Fruit fly (Drosophila melanogaster) whole organism, embryonic: ENCODE measurements around the gene rut.

Experiments used
- Asciz ChIP-seq: fragments of 200-800 bp; sonication (Bioruptor generic); optimal IDR thresholded peaks from 2 replicates; lab custom pipeline; 2017; ENCODE audit warnings: missing biosample characterization, mild to moderate bottlenecking, missing genetic modification characterization, missing genetic modification reagents
- Atf6 ChIP-seq: fragments of 200-800 bp; sonication (Bioruptor generic); IDR thresholded peaks from 2 replicates; pipeline ENCODE4 v1.3.6; 2022; ENCODE audit warnings: missing biosample characterization, missing genetic modification characterization
- Blimp-1 ChIP-seq: fragments of 200-800 bp; sonication (Bioruptor generic); optimal IDR thresholded peaks from 3 replicates; lab custom pipeline; 2018; ENCODE audit warnings: missing biosample characterization, missing genetic modification characterization, mild to moderate bottlenecking, moderate library complexity, missing genetic modification reagents
- CG10431 ChIP-seq: fragments of 200-800 bp; sonication (Bioruptor generic); optimal IDR thresholded peaks from 3 replicates; lab custom pipeline; 2018; ENCODE audit warnings: missing biosample characterization, mild to moderate bottlenecking, missing genetic modification characterization
- CG10979 ChIP-seq: fragments of 200-800 bp; sonication (Bioruptor generic); optimal IDR thresholded peaks from 2 replicates; lab custom pipeline; 2018; ENCODE audit warnings: missing biosample characterization, mild to moderate bottlenecking, missing genetic modification characterization, moderate library complexity
- CG11504 ChIP-seq: fragments of 200-800 bp; sonication (Bioruptor generic); optimal IDR thresholded peaks from 3 replicates; lab custom pipeline; 2019; ENCODE audit warnings: missing biosample characterization, mild to moderate bottlenecking, missing genetic modification characterization, moderate library complexity
- CG17186 ChIP-seq: fragments of 200-800 bp; sonication (Bioruptor generic); optimal IDR thresholded peaks from 3 replicates; lab custom pipeline; 2017; ENCODE audit warnings: missing biosample characterization, missing genetic modification reagents, missing genetic modification characterization
- CG17328 ChIP-seq: fragments of 200-800 bp; sonication (Bioruptor generic); IDR thresholded peaks from 2 replicates; pipeline ENCODE4 v1.3.6; 2022; ENCODE audit warnings: missing biosample characterization, missing genetic modification characterization
- CG17359 ChIP-seq: fragments of 200-800 bp; sonication (Bioruptor generic); optimal IDR thresholded peaks from 3 replicates; lab custom pipeline; 2018; ENCODE audit warnings: missing biosample characterization, mild to moderate bottlenecking, missing genetic modification characterization, moderate library complexity
- CG2120 ChIP-seq: fragments of 200-800 bp; sonication (Bioruptor generic); optimal IDR thresholded peaks from 3 replicates; lab custom pipeline; 2016; ENCODE audit warnings: missing biosample characterization, missing genetic modification characterization
- CG2678 ChIP-seq: fragments of 200-800 bp; sonication (Bioruptor generic); optimal IDR thresholded peaks from 3 replicates; lab custom pipeline; 2019; ENCODE audit warnings: missing biosample characterization, mild to moderate bottlenecking, missing genetic modification characterization, moderate library complexity
- CG32532 ChIP-seq: fragments of 200-800 bp; sonication (Bioruptor generic); IDR thresholded peaks from 2 replicates; pipeline ENCODE4 v1.3.6; 2022; ENCODE audit warnings: missing biosample characterization, missing genetic modification characterization
- CG3847 ChIP-seq: fragments of 200-800 bp; sonication (Bioruptor generic); IDR thresholded peaks from 2 replicates; pipeline ENCODE4 v1.3.6; 2022; ENCODE audit warnings: missing biosample characterization, missing genetic modification characterization
- CG4282 ChIP-seq: fragments of 200-800 bp; sonication (Bioruptor generic); optimal IDR thresholded peaks from 2 replicates; lab custom pipeline; 2016; ENCODE audit warnings: missing biosample characterization, missing genetic modification characterization
- CG4360 ChIP-seq: fragments of 200-800 bp; sonication (Bioruptor generic); IDR thresholded peaks from 2 replicates; pipeline ENCODE4 v1.3.6; 2022; ENCODE audit warnings: missing biosample characterization, missing genetic modification characterization
- CG6683 ChIP-seq: fragments of 200-800 bp; sonication (Bioruptor generic); optimal IDR thresholded peaks from 2 replicates; lab custom pipeline; 2017; ENCODE audit warnings: missing biosample characterization, mild to moderate bottlenecking, missing genetic modification characterization, missing genetic modification reagents
- CG8944 ChIP-seq: fragments of 200-800 bp; sonication (Bioruptor generic); optimal IDR thresholded peaks from 3 replicates; lab custom pipeline; 2016; ENCODE audit warnings: missing biosample characterization, missing genetic modification characterization
- Dip2 ChIP-seq: fragments of 200-800 bp; sonication (Bioruptor generic); IDR thresholded peaks from 2 replicates; pipeline ENCODE4 v1.3.6; 2022; ENCODE audit warnings: missing biosample characterization, missing genetic modification characterization
- Drgx ChIP-seq: fragments of 200-800 bp; sonication (Bioruptor generic); IDR thresholded peaks from 2 replicates; pipeline ENCODE4 v1.3.6; 2022; ENCODE audit warnings: missing biosample characterization, missing genetic modification characterization
- H15 ChIP-seq: fragments of 200-800 bp; sonication (Bioruptor generic); IDR thresholded peaks from 3 replicates; pipeline ENCODE4 v1.3.6; 2022; ENCODE audit warnings: missing biosample characterization, missing genetic modification characterization
- HLH3B ChIP-seq: fragments of 200-800 bp; sonication (Bioruptor generic); IDR thresholded peaks from 2 replicates; pipeline ENCODE4 v1.3.6; 2022; ENCODE audit warnings: missing biosample characterization, missing genetic modification characterization
- Hand ChIP-seq: fragments of 200-800 bp; sonication (Bioruptor generic); optimal IDR thresholded peaks from 2 replicates; lab custom pipeline; 2017; ENCODE audit warnings: mild to moderate bottlenecking, missing biosample characterization, missing genetic modification reagents, missing genetic modification characterization
- Hr3 ChIP-seq: fragments of 200-800 bp; sonication (Bioruptor generic); optimal IDR thresholded peaks from 3 replicates; lab custom pipeline; 2016; ENCODE audit warnings: missing biosample characterization, missing genetic modification characterization
- Hr51 ChIP-seq, 2 experiments: fragments of 200-800 bp; sonication (Bioruptor generic); optimal IDR thresholded peaks; 2 replicates in 1 of 2; 3 replicates in 1 of 2; lab custom pipeline; 2016 to 2018; ENCODE audit warnings: missing biosample characterization in 2 of 2, missing genetic modification characterization in 2 of 2, mild to moderate bottlenecking in 1 of 2, moderate library complexity in 1 of 2
- Lhr ChIP-seq: fragments of 200-800 bp; sonication (Bioruptor generic); optimal IDR thresholded peaks from 3 replicates; lab custom pipeline; 2017; ENCODE audit warnings: mild to moderate bottlenecking, missing biosample characterization, missing genetic modification reagents, missing genetic modification characterization
- MBD-R2 ChIP-seq: fragments of 200-800 bp; sonication (Bioruptor generic); IDR thresholded peaks from 2 replicates; pipeline ENCODE4 v1.3.6; 2022; ENCODE audit warnings: missing biosample characterization, missing genetic modification characterization
- Oli ChIP-seq: fragments of 200-800 bp; sonication (Bioruptor generic); optimal IDR thresholded peaks from 2 replicates; lab custom pipeline; 2018; ENCODE audit warnings: missing biosample characterization, mild to moderate bottlenecking, missing genetic modification characterization, moderate library complexity
- Spps ChIP-seq: fragments of 200-800 bp; sonication (Bioruptor generic); optimal IDR thresholded peaks from 2 replicates; lab custom pipeline; 2018; ENCODE audit warnings: missing biosample characterization, mild to moderate bottlenecking, missing genetic modification characterization
- Vsx1 ChIP-seq: fragments of 200-800 bp; sonication (Bioruptor generic); optimal IDR thresholded peaks from 2 replicates; lab custom pipeline; 2017; ENCODE audit warnings: missing biosample characterization, mild to moderate bottlenecking, missing genetic modification characterization, missing genetic modification reagents
- Xrp1 ChIP-seq: fragments of 200-800 bp; sonication (Bioruptor generic); IDR thresholded peaks from 2 replicates; pipeline ENCODE4 v1.3.6; 2022; ENCODE audit warnings: missing biosample characterization, missing genetic modification characterization
- az2 ChIP-seq: fragments of 200-800 bp; sonication (Bioruptor generic); optimal IDR thresholded peaks from 3 replicates; lab custom pipeline; 2016; ENCODE audit warnings: missing biosample characterization, missing genetic modification characterization
- bigmax ChIP-seq: fragments of 200-800 bp; sonication (Bioruptor generic); optimal IDR thresholded peaks from 2 replicates; lab custom pipeline; 2018; ENCODE audit warnings: missing biosample characterization, mild to moderate bottlenecking, missing genetic modification characterization
- cato ChIP-seq: fragments of 200-800 bp; sonication (Bioruptor generic); optimal IDR thresholded peaks from 2 replicates; lab custom pipeline; 2016; ENCODE audit warnings: missing biosample characterization, missing genetic modification characterization, borderline replicate concordance
- dmrt99B ChIP-seq: fragments of 200-800 bp; sonication (Bioruptor generic); optimal IDR thresholded peaks from 2 replicates; lab custom pipeline; 2018; ENCODE audit warnings: missing biosample characterization, mild to moderate bottlenecking, missing genetic modification characterization, moderate library complexity
- dysf ChIP-seq: fragments of 200-800 bp; sonication (Bioruptor generic); IDR thresholded peaks from 3 replicates; pipeline ENCODE4 v1.3.6; 2022; ENCODE audit warnings: missing biosample characterization, missing genetic modification characterization
- esg ChIP-seq: fragments of 200-800 bp; sonication (Bioruptor generic); conservative IDR thresholded peaks from 2 replicates; pipeline ENCODE4 v1.3.6; 2022; ENCODE audit warnings: missing biosample characterization, missing genetic modification characterization
- gfzf ChIP-seq: fragments of 200-800 bp; sonication (Bioruptor generic); optimal IDR thresholded peaks from 2 replicates; lab custom pipeline; 2016; ENCODE audit warnings: missing biosample characterization, mild to moderate bottlenecking, missing genetic modification characterization, moderate library complexity
- gro ChIP-seq: fragments of 200-800 bp; sonication (Bioruptor generic); optimal IDR thresholded peaks from 2 replicates; lab custom pipeline; 2016; ENCODE audit warnings: missing biosample characterization, missing genetic modification characterization
- h ChIP-seq: fragments of >200 bp; optimal IDR thresholded peaks from 2 replicates; lab custom pipeline; 2017
- hkb ChIP-seq, 2 experiments: fragments of 200-800 bp in 1 of 2; fragments of >200 bp in 1 of 2; sonication (Bioruptor generic) in 1 of 2; IDR thresholded peaks in 1 of 2; optimal IDR thresholded peaks in 1 of 2; 2 replicates each; pipeline versions ENCODE4 v1.3.6 to Lab custom; 2017 to 2022; ENCODE audit warnings: missing biosample characterization in 1 of 2, missing genetic modification characterization in 1 of 2
- jigr1 ChIP-seq: fragments of 200-800 bp; sonication (Bioruptor generic); IDR thresholded peaks from 3 replicates; pipeline ENCODE4 v1.3.6; 2022; ENCODE audit warnings: missing biosample characterization, missing genetic modification characterization
- klu ChIP-seq: fragments of 200-800 bp; sonication (Bioruptor generic); IDR thresholded peaks from 2 replicates; pipeline ENCODE4 v1.3.6; 2022; ENCODE audit warnings: missing biosample characterization, missing genetic modification characterization
- mam ChIP-seq: fragments of 200-800 bp; sonication (Bioruptor generic); optimal IDR thresholded peaks from 3 replicates; lab custom pipeline; 2016; ENCODE audit warnings: missing biosample characterization, missing genetic modification characterization
- nmo ChIP-seq: fragments of 200-800 bp; sonication (Bioruptor generic); optimal IDR thresholded peaks from 2 replicates; lab custom pipeline; 2018; ENCODE audit warnings: missing biosample characterization, mild to moderate bottlenecking, missing genetic modification characterization, moderate library complexity
- ranshi ChIP-seq: fragments of 200-800 bp; sonication (Bioruptor generic); IDR thresholded peaks from 2 replicates; pipeline ENCODE4 v1.3.6; 2022; ENCODE audit warnings: missing biosample characterization, missing genetic modification characterization
- row ChIP-seq: fragments of 200-800 bp; sonication (Bioruptor generic); IDR thresholded peaks from 3 replicates; pipeline ENCODE4 v1.3.6; 2022; ENCODE audit warnings: missing biosample characterization, missing genetic modification characterization
- sima ChIP-seq: fragments of 200-800 bp; sonication (Bioruptor generic); optimal IDR thresholded peaks from 2 replicates; lab custom pipeline; 2016; ENCODE audit warnings: missing biosample characterization, missing genetic modification characterization
- slbo ChIP-seq: fragments of 200-800 bp; sonication (Bioruptor generic); IDR thresholded peaks from 2 replicates; pipeline ENCODE4 v1.3.6; 2022; ENCODE audit warnings: missing biosample characterization, missing genetic modification characterization
- tio ChIP-seq: fragments of 200-800 bp; sonication (Bioruptor generic); optimal IDR thresholded peaks from 2 replicates; lab custom pipeline; 2017; ENCODE audit warnings: missing biosample characterization, missing genetic modification characterization, inconsistent platforms
- wdn ChIP-seq: fragments of 200-800 bp; sonication (Bioruptor generic); IDR thresholded peaks from 2 replicates; pipeline ENCODE4 v1.3.6; 2022; ENCODE audit warnings: missing biosample characterization, missing genetic modification characterization
- zfh1 ChIP-seq: fragments of 200-800 bp; sonication (Bioruptor generic); IDR thresholded peaks from 3 replicates; pipeline ENCODE4 v1.3.6; 2022; ENCODE audit warnings: missing biosample characterization, missing genetic modification characterization

Gene rut

DNA sequence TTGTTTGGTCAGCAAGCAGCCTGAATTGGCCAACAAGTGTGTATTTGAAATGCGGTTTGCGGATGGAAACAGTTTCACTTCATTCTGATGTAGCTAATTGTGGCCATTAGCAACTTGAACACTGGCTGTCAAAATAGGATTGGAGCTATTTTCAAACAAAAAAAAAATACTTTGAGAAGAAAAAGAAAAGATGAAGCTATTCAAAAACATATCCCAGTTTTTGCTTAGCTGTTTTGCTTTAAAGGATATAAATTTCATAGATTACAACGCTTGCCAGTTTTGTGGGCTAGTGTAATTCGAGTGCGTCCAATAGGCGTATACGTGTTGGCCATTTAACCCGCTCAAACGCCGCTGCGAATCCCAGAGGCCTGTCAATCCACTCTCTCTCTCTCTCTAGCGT, 13.6 kb downstream of the rut start (continued):
- no peak for TF ChIP-seq Hr3 (GFP tag; lab: Kevin White, UChicago)
- TF ChIP-seq Hr51 (GFP tag; optimal IDR thresholded peaks at IDR 0.05; lab: Kevin White, UChicago): peak in 1 of 2 experiments; percentile 23
- no peak for TF ChIP-seq klu (GFP tag; lab: Robert Waterston, UW)
- TF ChIP-seq hkb (optimal IDR thresholded peaks at IDR 0.05; lab: Kevin White, UChicago): no peak
- TF ChIP-seq hkb (GFP tag; IDR thresholded peaks at IDR 0.05; lab: Robert Waterston, UW): peak; percentile 56; the same call in 1 of the 2 replicates
- TF ChIP-seq CG17186 (GFP tag; lab: Kevin White, UChicago): no peak
- TF ChIP-seq MBD-R2: peak; percentile 18; the same call in 1 of the 2 replicates
- TF ChIP-seq Oli (tag; lab: Kevin White, UChicago): peak; percentile 4
- TF ChIP-seq CG2678 (tag; lab: Kevin White, UChicago): peak; percentile 24
- peak; percentile 54 for TF ChIP-seq slbo (GFP tag; lab: Robert Waterston, UW)
- TF ChIP-seq CG11504: peak; percentile 17
- TF ChIP-seq CG2120 (GFP tag; lab: Kevin White, UChicago): peak; percentile 12
- peak; percentile 11; the same call in 1 of the 2 replicates for TF ChIP-seq esg (GFP tag; lab: Robert Waterston, UW)
- TF ChIP-seq CG17328 (GFP tag; lab: Robert Waterston, UW): 0 out of 2 replicates have a peak, but pooled peaks have one; percentile 19
- TF ChIP-seq CG17359 (tag; lab: Kevin White, UChicago): no peak
- TF ChIP-seq az2 (GFP tag; lab: Kevin White, UChicago): peak; percentile 1
- peak; percentile 78 for TF ChIP-seq Drgx (GFP tag; lab: Robert Waterston, UW)
- TF ChIP-seq CG32532 (GFP tag; lab: Robert Waterston, UW): peak; percentile 18; the same call in 1 of the 2 replicates
- no peak for TF ChIP-seq Vsx1 (GFP tag; lab: Kevin White, UChicago)
- no peak for TF ChIP-seq cato (GFP tag; lab: Kevin White, UChicago)
- peak; percentile 12; the same call in 1 of the 2 replicates for TF ChIP-seq wdn (GFP tag; lab: Robert Waterston, UW)
- 0 out of 3 replicates have a peak, but pooled peaks have one; percentile 36 for TF ChIP-seq zfh1
- TF ChIP-seq Spps (tag; lab: Kevin White, UChicago): no peak
- no peak for TF ChIP-seq gro (GFP tag; lab: Kevin White, UChicago)
- TF ChIP-seq CG4282 (GFP tag; lab: Kevin White, UChicago): no peak
- TF ChIP-seq ranshi (GFP tag; lab: Robert Waterston, UW): 0 out of 2 replicates have a peak, but pooled peaks have one; percentile 20
- peak; percentile 27; the same call in 1 of the 3 replicates for TF ChIP-seq dysf
- no peak for TF ChIP-seq Lhr (GFP tag; lab: Kevin White, UChicago)
- peak; percentile 50; the same call in 2 of the 3 replicates for TF ChIP-seq row (GFP tag; lab: Robert Waterston, UW)
- TF ChIP-seq Asciz (GFP tag; lab: Kevin White, UChicago): no peak
- TF ChIP-seq CG3847 (GFP tag; lab: Robert Waterston, UW): 0 out of 2 replicates have a peak, but pooled peaks have one; percentile 25
- 0 out of 2 replicates have a peak, but pooled peaks have one; percentile 13 for TF ChIP-seq HLH3B
- TF ChIP-seq Atf6 (GFP tag; lab: Robert Waterston, UW): 0 out of 2 replicates have a peak, but pooled peaks have one; percentile 13
- no peak for TF ChIP-seq Dip2 (GFP tag; lab: Robert Waterston, UW)
- TF ChIP-seq tio (GFP tag; lab: Kevin White, UChicago): peak; percentile 12
- TF ChIP-seq dmrt99B (tag; lab: Kevin White, UChicago): peak; percentile 1

DNA sequence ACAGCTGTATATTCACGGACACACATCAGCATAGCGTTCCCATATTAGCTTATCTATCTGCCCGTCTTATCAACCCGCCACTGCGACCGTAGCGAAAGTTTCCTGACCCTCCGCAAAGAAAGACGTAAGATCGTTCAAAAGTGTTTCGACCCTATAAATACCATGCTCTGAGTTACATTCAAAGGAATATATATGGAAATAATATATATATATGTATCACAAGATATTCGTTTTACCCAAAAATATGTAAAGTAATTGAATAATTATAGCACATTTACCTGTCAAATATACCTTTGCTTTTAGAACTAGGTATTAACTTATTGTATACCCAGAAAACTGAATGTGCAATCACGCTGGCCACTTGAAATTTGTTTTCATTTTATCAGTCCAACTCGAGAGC, 15.4 kb downstream of the rut start:
- TF ChIP-seq gfzf (GFP tag; lab: Kevin White, UChicago): no peak
- no peak for TF ChIP-seq h
- no peak for TF ChIP-seq CG6683 (GFP tag; lab: Kevin White, UChicago)
- TF ChIP-seq bigmax (GFP tag; lab: Kevin White, UChicago): no peak
- no peak for TF ChIP-seq az2 (GFP tag; lab: Kevin White, UChicago)
- TF ChIP-seq mam (GFP tag; lab: Kevin White, UChicago): no peak
- no peak for TF ChIP-seq H15
- TF ChIP-seq sima: no peak
- TF ChIP-seq CG8944: no peak
- TF ChIP-seq CG10979: peak; percentile 15
- TF ChIP-seq CG10431 (GFP tag; lab: Kevin White, UChicago): no peak
- TF ChIP-seq nmo: peak; percentile 33
- TF ChIP-seq Hand (GFP tag; lab: Kevin White, UChicago): no peak
- TF ChIP-seq Xrp1: peak; percentile 14; the same call in 1 of the 2 replicates
- TF ChIP-seq jigr1 (GFP tag; lab: Robert Waterston, UW): no peak
- no peak for TF ChIP-seq CG4360 (GFP tag; lab: Robert Waterston, UW)
- TF ChIP-seq Blimp-1 (GFP tag; lab: Kevin White, UChicago): peak; percentile 13
